Worm (Caenorhabditis elegans): ENCODE measurements around the gene M05D6.8.
A peak's percentile ranks its signal among the peaks of the same experiment; 100 is the strongest.

Gene M05D6.8

ce11 chrII:8485603-8486002, 14.6 kb upstream of the M05D6.8 start, which contains the start of gene gbh-2 (continued):
- TF ChIP-seq ceh-8 (GFP tag; optimal IDR thresholded peaks at IDR 0.05) (no peak), lin-14 (GFP tag; optimal IDR thresholded peaks at IDR 0.05) (peak; percentile 59), C34B4.2 (tag; optimal IDR thresholded peaks at IDR 0.05) (no peak), sup-37 (GFP tag; optimal IDR thresholded peaks at IDR 0.05) (no peak), ztf-4 (tag; optimal IDR thresholded peaks at IDR 0.05) (no peak), F16B12.6 (tag; optimal IDR thresholded peaks at IDR 0.05) (no peak), irx-1 (tag; optimal IDR thresholded peaks at IDR 0.05) (no peak), zag-1 (tag; optimal IDR thresholded peaks at IDR 0.05) (no peak), nhr-77 (tag; optimal IDR thresholded peaks at IDR 0.05) (no peak), pqm-1 (tag; optimal IDR thresholded peaks at IDR 0.05) (no peak), unc-30 (tag; optimal IDR thresholded peaks at IDR 0.05) (no peak), hlh-17 (GFP tag; optimal IDR thresholded peaks at IDR 0.05; ENCODE audit: borderline replicate concordance) (no peak), isw-1 (GFP tag; IDR thresholded peaks at IDR 0.05) (no peak), ceh-90 (tag; optimal IDR thresholded peaks at IDR 0.05) (no peak), nhr-90 (tag; optimal IDR thresholded peaks at IDR 0.05; ENCODE audit: poor library complexity) (peak; percentile 44), ama-1 (optimal IDR thresholded peaks at IDR 0.05) (no peak), ces-1 (GFP tag; optimal IDR thresholded peaks at IDR 0.05) (no peak), vab-15 (tag; optimal IDR thresholded peaks at IDR 0.05) (no peak), efl-1 (optimal IDR thresholded peaks at IDR 0.05) (no peak), efl-1 (GFP tag; optimal IDR thresholded peaks at IDR 0.05 in 1 of 2) (peak in 1 of 2 experiments; percentile 79), unc-62 (GFP tag; optimal IDR thresholded peaks at IDR 0.05) (no peak), nhr-12 (tag; optimal IDR thresholded peaks at IDR 0.05) (no peak), nhr-19 (GFP tag; conservative IDR thresholded peaks at IDR 0.05) (peak; percentile 34; the same call in 1 of the 2 replicates), ceh-63 (GFP tag; optimal IDR thresholded peaks at IDR 0.05) (no peak), jun-1 (tag; optimal IDR thresholded peaks at IDR 0.05) (no peak), mab-9 (GFP tag; IDR thresholded peaks at IDR 0.05) (no peak), fkh-4 (tag; optimal IDR thresholded peaks at IDR 0.05; ENCODE audit: borderline replicate concordance) (no peak), nhr-11 (tag; optimal IDR thresholded peaks at IDR 0.05) (no peak), ceh-88 (GFP tag; IDR thresholded peaks at IDR 0.05) (no peak), sox-4 (tag; optimal IDR thresholded peaks at IDR 0.05) (no peak), ets-5 (GFP tag; IDR thresholded peaks at IDR 0.05) (no peak), nhr-71 (tag; optimal IDR thresholded peaks at IDR 0.05) (peak; percentile 86), elt-3 (tag; optimal IDR thresholded peaks at IDR 0.05) (peak in 2 of 6 experiments; percentile 64 to 67), nhr-76 (tag; optimal IDR thresholded peaks at IDR 0.05) (no peak), pag-3 (tag; optimal IDR thresholded peaks at IDR 0.05; ENCODE audit: borderline replicate concordance, insufficient read depth) (no peak), C04F5.9 (tag; optimal IDR thresholded peaks at IDR 0.05) (no peak), dpl-1 (GFP tag; optimal IDR thresholded peaks at IDR 0.05) (no peak), elt-2 (tag; optimal IDR thresholded peaks at IDR 0.05) (peak; percentile 89), lin-35 (GFP tag; optimal IDR thresholded peaks at IDR 0.05) (peak in 1 of 2 experiments; percentile 72), skn-1 (tag; optimal IDR thresholded peaks at IDR 0.05) (no peak), zip-4 (GFP tag; optimal IDR thresholded peaks at IDR 0.05) (no peak), egl-13 (tag; optimal IDR thresholded peaks at IDR 0.05) (no peak), nhr-28 (tag; optimal IDR thresholded peaks at IDR 0.05) (no peak), snu-23 (GFP tag; optimal IDR thresholded peaks at IDR 0.05) (peak; percentile 48), fkh-8 (tag; optimal IDR thresholded peaks at IDR 0.05) (no peak), lin-39 (tag; optimal IDR thresholded peaks at IDR 0.05) (no peak), nhr-84 (tag; optimal IDR thresholded peaks at IDR 0.05) (no peak), hpl-2 (GFP tag; optimal IDR thresholded peaks at IDR 0.05) (no peak), lin-15B (tag; optimal IDR thresholded peaks at IDR 0.05) (no peak), alr-1 (tag; optimal IDR thresholded peaks at IDR 0.05; ENCODE audit: borderline replicate concordance) (no peak), Y116A8C.19 (tag; optimal IDR thresholded peaks at IDR 0.05; ENCODE audit: borderline replicate concordance) (no peak), tlp-1 (tag; optimal IDR thresholded peaks at IDR 0.05) (no peak), grh-1 (GFP tag; IDR thresholded peaks at IDR 0.05) (no peak), egl-27 (tag; optimal IDR thresholded peaks at IDR 0.05) (no peak)
